Fruit fly (Drosophila melanogaster) whole organism, embryonic: ENCODE measurements around the gene CG13074.

Source experiments
- Bgb ChIP-seq: fragments of 200-800 bp; sonication (Bioruptor generic); IDR thresholded peaks from 2 replicates; pipeline ENCODE4 v1.3.6; 2022; ENCODE audit warnings: missing biosample characterization, missing genetic modification characterization; ENCODE audit not compliant: partially characterized antibody
- CG10267 ChIP-seq: fragments of 200-800 bp; sonication (Bioruptor generic); optimal IDR thresholded peaks from 2 replicates; lab custom pipeline; 2018; ENCODE audit warnings: missing biosample characterization, mild to moderate bottlenecking, missing genetic modification characterization, moderate library complexity
- CG10543 ChIP-seq: fragments of 200-800 bp; sonication (Bioruptor generic); optimal IDR thresholded peaks from 3 replicates; lab custom pipeline; 2017; ENCODE audit warnings: missing biosample characterization, mild to moderate bottlenecking, missing genetic modification characterization, moderate library complexity
- CG11093 ChIP-seq: fragments of 200-800 bp; sonication (Bioruptor generic); IDR thresholded peaks from 3 replicates; pipeline ENCODE4 v1.3.6; 2022; ENCODE audit warnings: missing biosample characterization, missing genetic modification characterization
- CG11247 ChIP-seq: fragments of 200-800 bp; sonication (Bioruptor generic); IDR thresholded peaks from 2 replicates; pipeline ENCODE4 v1.3.6; 2022; ENCODE audit warnings: missing biosample characterization, missing genetic modification characterization
- CG11398 ChIP-seq: fragments of 200-800 bp; sonication (Bioruptor generic); optimal IDR thresholded peaks from 2 replicates; lab custom pipeline; 2016; ENCODE audit warnings: missing biosample characterization, missing genetic modification characterization
- CG11456 ChIP-seq: fragments of 200-800 bp; sonication (Bioruptor generic); IDR thresholded peaks from 3 replicates; pipeline ENCODE4 v1.3.6; 2022; ENCODE audit warnings: missing biosample characterization, missing genetic modification characterization
- CG1233 ChIP-seq: fragments of 200-800 bp; sonication (Bioruptor generic); optimal IDR thresholded peaks from 4 replicates; lab custom pipeline; 2018; ENCODE audit warnings: missing biosample characterization, mild to moderate bottlenecking, missing genetic modification characterization
- CG12659 ChIP-seq: fragments of 200-800 bp; sonication (Bioruptor generic); optimal IDR thresholded peaks from 3 replicates; lab custom pipeline; 2017; ENCODE audit warnings: mild to moderate bottlenecking, missing biosample characterization, missing genetic modification reagents, missing genetic modification characterization
- CG14014 ChIP-seq: fragments of 200-800 bp; sonication (Bioruptor generic); IDR thresholded peaks from 2 replicates; pipeline ENCODE4 v1.3.6; 2022; ENCODE audit warnings: missing biosample characterization, missing genetic modification characterization
- CG15696 ChIP-seq: fragments of 200-800 bp; sonication (Bioruptor generic); optimal IDR thresholded peaks from 2 replicates; lab custom pipeline; 2019; ENCODE audit warnings: missing biosample characterization, mild to moderate bottlenecking, missing genetic modification characterization, moderate library complexity
- CG1603 ChIP-seq: fragments of 200-800 bp; sonication (Bioruptor generic); optimal IDR thresholded peaks from 2 replicates; lab custom pipeline; 2019; ENCODE audit warnings: missing biosample characterization, mild to moderate bottlenecking, missing genetic modification characterization, moderate library complexity
- CG17186 ChIP-seq: fragments of 200-800 bp; sonication (Bioruptor generic); optimal IDR thresholded peaks from 3 replicates; lab custom pipeline; 2017; ENCODE audit warnings: missing biosample characterization, missing genetic modification reagents, missing genetic modification characterization
- CG17385 ChIP-seq: fragments of 200-800 bp; sonication (Bioruptor generic); optimal IDR thresholded peaks from 3 replicates; lab custom pipeline; 2018; ENCODE audit warnings: missing biosample characterization, mild to moderate bottlenecking, missing genetic modification characterization
- CG18476 ChIP-seq: fragments of 200-800 bp; sonication (Bioruptor generic); optimal IDR thresholded peaks from 2 replicates; lab custom pipeline; 2016; ENCODE audit warnings: missing biosample characterization, mild to moderate bottlenecking, missing genetic modification characterization
- CG4617 ChIP-seq: fragments of 200-800 bp; sonication (Bioruptor generic); optimal IDR thresholded peaks from 3 replicates; lab custom pipeline; 2016; ENCODE audit warnings: missing biosample characterization, missing genetic modification characterization, borderline replicate concordance
- CG4730 ChIP-seq: fragments of 200-800 bp; sonication (Bioruptor generic); IDR thresholded peaks from 2 replicates; pipeline ENCODE4 v1.3.6; 2022; ENCODE audit warnings: missing biosample characterization, missing genetic modification characterization
- CG6765 ChIP-seq: fragments of 200-800 bp; sonication (Bioruptor generic); optimal IDR thresholded peaks from 3 replicates; lab custom pipeline; 2017; ENCODE audit warnings: missing biosample characterization, mild to moderate bottlenecking, missing genetic modification characterization
- CG7987 ChIP-seq: fragments of 200-800 bp; sonication (Bioruptor generic); optimal IDR thresholded peaks from 2 replicates; lab custom pipeline; 2018; ENCODE audit warnings: missing biosample characterization, mild to moderate bottlenecking, missing genetic modification characterization, moderate library complexity
- CG8290 ChIP-seq, 3 experiments: fragments of 200-800 bp; sonication (Bioruptor generic); optimal IDR thresholded peaks; 2 replicates each; lab custom pipeline; 2016 to 2019; ENCODE audit warnings: missing biosample characterization in 3 of 3, missing genetic modification characterization in 3 of 3, mild to moderate bottlenecking in 2 of 3, moderate library complexity in 1 of 3
- CTCF ChIP-seq: fragments of 200-800 bp; sonication (Bioruptor generic); optimal IDR thresholded peaks from 2 replicates; lab custom pipeline; 2017; ENCODE audit warnings: missing biosample characterization, mild to moderate bottlenecking, missing genetic modification characterization, moderate library complexity
- Dfd ChIP-seq, 2 experiments: fragments of >200 bp; optimal IDR thresholded peaks; 2 replicates each; lab custom pipeline; 2017; ENCODE audit warnings: missing biosample characterization in 2 of 2, missing genetic modification characterization in 2 of 2
- GATAe ChIP-seq: fragments of 200-800 bp; sonication (Bioruptor generic); conservative IDR thresholded peaks from 2 replicates; pipeline ENCODE4 v1.3.6; 2022; ENCODE audit warnings: missing biosample characterization, missing genetic modification characterization
- HLH3B ChIP-seq: fragments of 200-800 bp; sonication (Bioruptor generic); IDR thresholded peaks from 2 replicates; pipeline ENCODE4 v1.3.6; 2022; ENCODE audit warnings: missing biosample characterization, missing genetic modification characterization
- Lhr ChIP-seq: fragments of 200-800 bp; sonication (Bioruptor generic); optimal IDR thresholded peaks from 3 replicates; lab custom pipeline; 2017; ENCODE audit warnings: mild to moderate bottlenecking, missing biosample characterization, missing genetic modification reagents, missing genetic modification characterization
- Nf-YA ChIP-seq: fragments of 200-800 bp; sonication (Bioruptor generic); IDR thresholded peaks from 2 replicates; pipeline ENCODE4 v1.3.6; 2022; ENCODE audit warnings: missing biosample characterization, missing genetic modification characterization
- Ptx1 ChIP-seq: fragments of 200-800 bp; sonication (Bioruptor generic); IDR thresholded peaks from 2 replicates; pipeline ENCODE4 v1.3.6; 2022; ENCODE audit warnings: missing biosample characterization, missing genetic modification characterization
- Ssrp ChIP-seq: fragments of 200-800 bp; sonication (Bioruptor generic); optimal IDR thresholded peaks from 2 replicates; lab custom pipeline; 2018; ENCODE audit warnings: missing biosample characterization, mild to moderate bottlenecking, missing genetic modification characterization, moderate library complexity
- ap ChIP-seq: fragments of 200-800 bp; sonication (Bioruptor generic); IDR thresholded peaks from 2 replicates; pipeline ENCODE4 v1.3.6; 2022; ENCODE audit warnings: missing biosample characterization, missing genetic modification characterization
- bigmax ChIP-seq: fragments of 200-800 bp; sonication (Bioruptor generic); optimal IDR thresholded peaks from 2 replicates; lab custom pipeline; 2018; ENCODE audit warnings: missing biosample characterization, mild to moderate bottlenecking, missing genetic modification characterization
- bsh ChIP-seq, 2 experiments: fragments of 200-800 bp; sonication (Bioruptor generic); optimal IDR thresholded peaks; 2 replicates each; lab custom pipeline; 2017 to 2018; ENCODE audit warnings: mild to moderate bottlenecking in 2 of 2, missing biosample characterization in 2 of 2, missing genetic modification characterization in 2 of 2, moderate library complexity in 1 of 2
- chinmo ChIP-seq: fragments of 200-800 bp; sonication (Bioruptor generic); IDR thresholded peaks from 4 replicates; pipeline ENCODE4 v1.3.6; 2022; ENCODE audit warnings: missing biosample characterization, missing genetic modification characterization; ENCODE audit not compliant: partially characterized antibody
- disco-r ChIP-seq: fragments of 200-800 bp; sonication (Bioruptor generic); optimal IDR thresholded peaks from 2 replicates; lab custom pipeline; 2016; ENCODE audit warnings: missing biosample characterization, missing genetic modification characterization
- ems ChIP-seq: fragments of 200-800 bp; sonication (Bioruptor generic); optimal IDR thresholded peaks from 3 replicates; lab custom pipeline; 2016; ENCODE audit warnings: missing biosample characterization, missing genetic modification characterization
- grau ChIP-seq: fragments of 200-800 bp; optimal IDR thresholded peaks from 3 replicates; lab custom pipeline; 2019; ENCODE audit warnings: missing biosample characterization, mild to moderate bottlenecking, missing genetic modification characterization, moderate library complexity
- gro ChIP-seq: fragments of 200-800 bp; sonication (Bioruptor generic); optimal IDR thresholded peaks from 2 replicates; lab custom pipeline; 2016; ENCODE audit warnings: missing biosample characterization, missing genetic modification characterization
- hb ChIP-seq: fragments of 200-800 bp; sonication (Bioruptor generic); IDR thresholded peaks from 3 replicates; pipeline ENCODE4 v1.3.6; 2022; ENCODE audit warnings: missing biosample characterization, missing genetic modification characterization; ENCODE audit not compliant: partially characterized antibody
- hbn ChIP-seq: fragments of 200-800 bp; sonication (Bioruptor generic); IDR thresholded peaks from 2 replicates; pipeline ENCODE4 v1.3.6; 2022; ENCODE audit warnings: missing biosample characterization, missing genetic modification characterization; ENCODE audit not compliant: partially characterized antibody
- inv ChIP-seq: fragments of 200-800 bp; sonication (Bioruptor generic); IDR thresholded peaks from 2 replicates; pipeline ENCODE4 v1.3.6; 2022; ENCODE audit warnings: missing biosample characterization, missing genetic modification characterization; ENCODE audit not compliant: partially characterized antibody
- lola ChIP-seq, 3 experiments: fragments of >200 bp in 2 of 3; fragments of 200-800 bp in 1 of 3; sonication (Bioruptor generic) in 1 of 3; optimal IDR thresholded peaks; 2 replicates each; lab custom pipeline; 2017 to 2019; ENCODE audit warnings: missing biosample characterization in 3 of 3, missing genetic modification characterization in 3 of 3, mild to moderate bottlenecking in 1 of 3, moderate library complexity in 1 of 3
- nmo ChIP-seq: fragments of 200-800 bp; sonication (Bioruptor generic); optimal IDR thresholded peaks from 2 replicates; lab custom pipeline; 2018; ENCODE audit warnings: missing biosample characterization, mild to moderate bottlenecking, missing genetic modification characterization, moderate library complexity
- org-1 ChIP-seq: fragments of 200-800 bp; sonication (Bioruptor generic); optimal IDR thresholded peaks from 2 replicates; lab custom pipeline; 2017; ENCODE audit warnings: missing biosample characterization, missing genetic modification characterization
- prd ChIP-seq, 3 experiments: fragments of >200 bp in 2 of 3; fragments of 200-800 bp in 1 of 3; sonication (Bioruptor generic) in 1 of 3; optimal IDR thresholded peaks in 2 of 3; IDR thresholded peaks in 1 of 3; 2 replicates in 2 of 3; 3 replicates in 1 of 3; pipeline versions ENCODE4 v1.3.6 to Lab custom; 2017 to 2022; ENCODE audit warnings: missing biosample characterization in 1 of 3, missing genetic modification characterization in 1 of 3
- ranshi ChIP-seq: fragments of 200-800 bp; sonication (Bioruptor generic); IDR thresholded peaks from 2 replicates; pipeline ENCODE4 v1.3.6; 2022; ENCODE audit warnings: missing biosample characterization, missing genetic modification characterization
- sob ChIP-seq: fragments of 200-800 bp; sonication (Bioruptor generic); IDR thresholded peaks from 2 replicates; pipeline ENCODE4 v1.3.6; 2022; ENCODE audit warnings: missing biosample characterization, missing genetic modification characterization
- tio ChIP-seq: fragments of 200-800 bp; sonication (Bioruptor generic); optimal IDR thresholded peaks from 2 replicates; lab custom pipeline; 2017; ENCODE audit warnings: missing biosample characterization, missing genetic modification characterization, inconsistent platforms
- unpg ChIP-seq: fragments of 200-800 bp; sonication (Bioruptor generic); optimal IDR thresholded peaks from 3 replicates; lab custom pipeline; 2018; ENCODE audit warnings: missing biosample characterization, mild to moderate bottlenecking, missing genetic modification characterization, moderate library complexity

Gene CG13074

dm6 chr3L:16128973-16129745 is 31.9 kb upstream of the CG13074 start, which contains the start of gene SsRbeta (continued):
- peak; percentile 4; the same call in 1 of the 2 replicates for TF ChIP-seq Ptx1 (GFP tag; lab: Robert Waterston, UW)
- peak; percentile 66 for TF ChIP-seq ranshi
- peak; percentile 51 for TF ChIP-seq HLH3B (GFP tag; lab: Robert Waterston, UW)
- TF ChIP-seq Bgb (GFP tag; lab: Robert Waterston, UW), result peak; percentile 84
- TF ChIP-seq gro (GFP tag; lab: Kevin White, UChicago), result peak; percentile 43
- no peak for TF ChIP-seq CG8290 (GFP tag; optimal IDR thresholded peaks at IDR 0.05; lab: Kevin White, UChicago)
- peak in 1 of 2 experiments; percentile 82 for TF ChIP-seq CG8290 (tag; optimal IDR thresholded peaks at IDR 0.05; lab: Kevin White, UChicago)
- peak; percentile 33 for TF ChIP-seq tio (GFP tag; lab: Kevin White, UChicago)
- peak; percentile 56 for TF ChIP-seq CG11247 (GFP tag; lab: Robert Waterston, UW)
- TF ChIP-seq bsh (GFP tag; optimal IDR thresholded peaks at IDR 0.05; lab: Kevin White, UChicago), result peak in 1 of 2 experiments; percentile 46
- peak; percentile 37 for TF ChIP-seq CG4730 (GFP tag; lab: Robert Waterston, UW)
- no peak for TF ChIP-seq Dfd (GFP tag; optimal IDR thresholded peaks at IDR 0.05; lab: Kevin White, UChicago)
- TF ChIP-seq Ssrp (tag; lab: Kevin White, UChicago), result peak; percentile 38
- TF ChIP-seq Nf-YA (GFP tag; lab: Robert Waterston, UW), result 0 out of 2 replicates have a peak, but pooled peaks have one; percentile 11
- TF ChIP-seq ap (GFP tag; lab: Robert Waterston, UW), result peak; percentile 70
- TF ChIP-seq ems, result no peak
- TF ChIP-seq CG10543, result peak; percentile 54
- TF ChIP-seq CG10267 (tag; lab: Kevin White, UChicago), result peak; percentile 34
- no peak for TF ChIP-seq grau (tag; lab: Kevin White, UChicago)
- no peak for TF ChIP-seq CG18476 (GFP tag; lab: Kevin White, UChicago)
- TF ChIP-seq lola (GFP tag; optimal IDR thresholded peaks at IDR 0.05; lab: Kevin White, UChicago), result peak in 1 of 3 experiments; percentile 32
- peak; percentile 18 for TF ChIP-seq Lhr (GFP tag; lab: Kevin White, UChicago)
- TF ChIP-seq CG11456 (GFP tag; lab: Robert Waterston, UW), result peak; percentile 64
- TF ChIP-seq sob, result peak; percentile 44
- TF ChIP-seq CG17186, result peak; percentile 49
- no peak for TF ChIP-seq GATAe
- TF ChIP-seq inv, result peak; percentile 64; the same call in 1 of the 2 replicates
- no peak for TF ChIP-seq CG11093 (GFP tag; lab: Robert Waterston, UW)
- peak; percentile 77 for TF ChIP-seq CG1603 (tag; lab: Kevin White, UChicago)
- TF ChIP-seq CG1233 (GFP tag; lab: Kevin White, UChicago), result no peak
- peak; percentile 17 for TF ChIP-seq bigmax (GFP tag; lab: Kevin White, UChicago)
- no peak for TF ChIP-seq CG6765
- TF ChIP-seq CG14014 (GFP tag; lab: Robert Waterston, UW), result peak; percentile 71
- peak; percentile 48 for TF ChIP-seq CG15696 (tag; lab: Kevin White, UChicago)
- TF ChIP-seq nmo (GFP tag; lab: Kevin White, UChicago), result peak; percentile 9
- TF ChIP-seq CG17385 (GFP tag; lab: Kevin White, UChicago), result no peak
- peak; percentile 61; the same call in 1 of the 3 replicates for TF ChIP-seq hb (GFP tag; lab: Robert Waterston, UW)
- TF ChIP-seq prd (optimal IDR thresholded peaks at IDR 0.05; lab: Kevin White, UChicago), result no peak
- TF ChIP-seq prd (GFP tag; IDR thresholded peaks at IDR 0.05; lab: Robert Waterston, UW), result peak; percentile 49
- no peak for TF ChIP-seq CG4617 (GFP tag; lab: Kevin White, UChicago)
- no peak for TF ChIP-seq CG11398 (GFP tag; lab: Kevin White, UChicago)
- peak; percentile 3 for TF ChIP-seq CTCF (GFP tag; lab: Kevin White, UChicago)
- no peak for TF ChIP-seq disco-r (GFP tag; lab: Kevin White, UChicago)
- TF ChIP-seq unpg (GFP tag; lab: Kevin White, UChicago), result peak; percentile 36
- peak; percentile 61 for TF ChIP-seq hbn
- TF ChIP-seq CG12659 (GFP tag; lab: Kevin White, UChicago), result peak; percentile 19
- peak; percentile 66 for TF ChIP-seq CG7987 (GFP tag; lab: Kevin White, UChicago)
- peak; percentile 1 for TF ChIP-seq org-1
- peak; percentile 72; the same call in 1 of the 4 replicates for TF ChIP-seq chinmo
